Worm (Caenorhabditis elegans) whole organism, midembryonic: ENCODE measurements around the gene pkc-3.

Experiments
- T22C8.4 ChIP-seq: fragments of 200-800 bp; sonication (Bioruptor generic); IDR thresholded peaks from 2 replicates; pipeline ENCODE4 v1.3.6; 2022; ENCODE audit warnings: missing genetic modification characterization, missing compliant biosample characterization
- cog-1 ChIP-seq: sonication (generic microtip); optimal IDR thresholded peaks from 2 replicates; lab custom pipeline; 2016; ENCODE audit warnings: missing genetic modification characterization, missing compliant biosample characterization
- flt-1 ChIP-seq: fragments of 200-800 bp; sonication (Bioruptor generic); IDR thresholded peaks from 2 replicates; pipeline ENCODE4 v1.3.6; 2022; ENCODE audit warnings: missing genetic modification characterization, missing compliant biosample characterization
- klf-2 ChIP-seq: fragments of 200-800 bp; sonication (Bioruptor generic); conservative IDR thresholded peaks from 2 replicates; pipeline ENCODE4 v1.3.6; 2022; ENCODE audit warnings: missing genetic modification reagents, missing genetic modification characterization, missing compliant biosample characterization
- med-1 ChIP-seq: sonication (generic microtip); optimal IDR thresholded peaks from 2 replicates; lab custom pipeline; 2017; ENCODE audit warnings: missing genetic modification characterization, mild to moderate bottlenecking, missing compliant biosample characterization, antibody characterized with exemption, missing genetic modification reagents; ENCODE audit not compliant: insufficient read depth
- ref-1 ChIP-seq: fragments of 200-800 bp; sonication (Bioruptor generic); conservative IDR thresholded peaks from 2 replicates; pipeline ENCODE4 v1.3.6; 2022; ENCODE audit warnings: missing genetic modification reagents, missing genetic modification characterization, missing compliant biosample characterization
- tab-1 ChIP-seq: fragments of 200-800 bp; sonication (Bioruptor generic); IDR thresholded peaks from 2 replicates; pipeline ENCODE4 v1.3.6; 2022; ENCODE audit warnings: missing genetic modification characterization, missing compliant biosample characterization
- ztf-23 ChIP-seq: fragments of 200-800 bp; sonication (Bioruptor generic); IDR thresholded peaks from 2 replicates; pipeline ENCODE4 v1.3.6; 2022; ENCODE audit warnings: missing genetic modification reagents, missing genetic modification characterization, missing compliant biosample characterization
- ztf-29 ChIP-seq: fragments of 200-800 bp; sonication (Bioruptor generic); IDR thresholded peaks from 2 replicates; pipeline ENCODE4 v1.3.6; 2022; ENCODE audit warnings: missing genetic modification reagents, missing genetic modification characterization, missing compliant biosample characterization

pkc-3 gene

DNA sequence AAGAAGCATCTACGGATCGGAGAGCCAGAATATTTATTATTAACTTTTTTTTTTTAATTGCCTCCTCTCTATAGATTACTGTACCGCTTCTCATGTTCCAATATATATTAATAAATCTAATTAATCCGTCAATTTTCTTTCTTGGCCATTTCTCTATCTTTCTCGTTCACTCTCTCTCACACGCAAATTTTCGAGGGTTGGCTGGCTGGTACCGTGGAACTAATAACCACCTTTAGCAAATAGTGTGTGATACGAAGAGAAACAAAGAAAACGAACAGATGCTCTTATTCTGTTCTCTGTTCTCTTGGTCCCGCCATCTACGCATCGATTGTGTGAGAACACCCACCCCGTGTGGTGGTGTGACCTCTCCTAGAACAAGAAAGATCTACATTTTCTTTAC lies 38.5 kb downstream of the pkc-3 start:
- TF ChIP-seq klf-2 (GFP tag; lab: Robert Waterston, UW) (no peak), flt-1 (GFP tag; lab: Robert Waterston, UW) (0 out of 2 replicates have a peak, but pooled peaks have one; percentile 36), ztf-23 (no peak), tab-1 (GFP tag; lab: Robert Waterston, UW) (no peak), med-1 (GFP tag; lab: Kevin White, UChicago) (no peak)

DNA sequence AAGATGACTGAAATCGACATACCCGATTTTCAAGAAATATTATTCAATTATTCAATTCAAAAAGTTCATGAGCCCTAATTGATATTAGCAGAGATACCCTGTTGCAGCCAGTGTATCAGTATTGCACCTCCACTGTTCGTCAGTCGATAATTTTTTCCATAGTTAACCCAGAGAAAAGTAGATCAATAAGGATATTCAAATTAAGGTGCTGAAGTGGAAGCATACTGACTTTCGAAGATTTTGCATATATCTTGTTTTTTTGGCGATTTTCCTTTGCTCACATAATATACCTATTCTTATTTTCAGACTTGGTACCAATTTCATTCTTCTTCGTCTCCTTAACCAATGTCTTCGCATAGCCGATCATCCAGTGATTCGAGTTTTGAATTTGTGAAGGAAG lies 39.1 kb downstream of the pkc-3 start, which contains the start of gene EEED8.15:
EEED8.15 (plus strand) TSS at position 301 of the 400 bp plus-strand sequence.
- no peak for TF ChIP-seq cog-1 (tag; lab: Kevin White, UChicago)
- no peak for TF ChIP-seq ztf-29 (GFP tag; lab: Robert Waterston, UW)
- TF ChIP-seq T22C8.4 (GFP tag; lab: Robert Waterston, UW), result no peak
- no peak for TF ChIP-seq flt-1 (GFP tag; lab: Robert Waterston, UW)
- TF ChIP-seq med-1 (GFP tag; lab: Kevin White, UChicago), result no peak

DNA sequence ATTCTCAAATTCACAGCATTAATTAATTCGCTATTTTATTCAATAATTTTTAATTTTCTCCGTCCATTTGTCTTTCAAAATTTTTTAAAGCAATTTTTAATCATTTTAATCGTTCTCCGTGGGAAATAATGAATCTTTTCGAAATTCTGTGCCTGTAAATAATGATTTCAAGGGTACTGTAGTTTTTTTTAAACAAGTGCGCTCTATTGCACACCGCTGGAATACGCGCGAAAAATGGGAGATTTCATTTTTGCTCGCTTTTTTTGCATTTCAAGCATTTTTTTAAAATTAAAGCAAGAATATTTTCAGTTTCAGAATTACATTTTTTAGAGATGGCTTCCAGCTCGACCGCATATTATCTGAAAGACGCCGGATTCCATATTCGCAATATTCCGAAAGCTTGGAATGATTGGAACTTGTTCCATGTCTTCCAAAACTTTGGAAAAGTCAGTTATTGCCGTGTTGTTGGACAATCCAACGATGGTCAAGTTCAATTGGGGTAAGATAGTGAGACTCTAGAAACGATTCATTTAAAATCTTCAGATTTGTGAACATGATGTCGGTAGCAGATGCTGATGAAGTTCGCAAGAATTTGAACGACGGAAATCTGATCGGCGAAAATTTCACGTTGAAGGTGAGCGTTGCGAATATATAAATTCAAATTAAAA lies 41.3 kb downstream of the pkc-3 start, which contains the start of gene tofu-6:
tofu-6 (plus strand) TSS at position 302 of the 668 bp plus-strand sequence.
- TF ChIP-seq flt-1 (GFP tag; lab: Robert Waterston, UW) (no peak), ztf-23 (no peak), tab-1 (GFP tag; lab: Robert Waterston, UW) (no peak), cog-1 (tag; lab: Kevin White, UChicago) (no peak), T22C8.4 (GFP tag; lab: Robert Waterston, UW) (no peak), ztf-29 (GFP tag; lab: Robert Waterston, UW) (no peak), med-1 (GFP tag; lab: Kevin White, UChicago) (no peak), klf-2 (GFP tag; lab: Robert Waterston, UW) (no peak), ref-1 (no peak)

DNA sequence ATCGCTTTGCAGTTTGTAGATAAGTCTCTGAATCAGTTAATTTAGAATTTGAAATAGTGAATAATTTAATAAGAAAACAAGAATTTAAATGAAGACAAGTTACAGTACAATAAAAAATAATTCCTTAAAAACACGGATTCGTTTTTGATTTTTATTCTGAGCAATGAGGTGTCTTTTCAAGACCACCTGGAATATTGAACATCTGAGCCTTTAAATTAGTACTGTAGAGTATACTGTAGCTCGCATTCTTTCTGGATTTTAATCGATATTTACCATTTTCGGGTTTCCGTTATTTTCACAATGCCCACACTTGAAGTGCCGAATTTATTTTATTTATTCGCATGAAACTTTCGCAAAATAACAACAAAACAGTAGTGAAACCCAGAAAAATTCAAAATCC lies 44.0 kb downstream of the pkc-3 start, which contains the start of gene F07F6.7:
F07F6.7 (minus strand) TSS at position 27 of the 400 bp plus-strand sequence.
- TF ChIP-seq med-1 (GFP tag; lab: Kevin White, UChicago) (no peak), ref-1 (no peak), klf-2 (GFP tag; lab: Robert Waterston, UW) (no peak), T22C8.4 (GFP tag; lab: Robert Waterston, UW) (no peak), flt-1 (GFP tag; lab: Robert Waterston, UW) (no peak; the same call in 1 of the 2 replicates), tab-1 (GFP tag; lab: Robert Waterston, UW) (no peak), cog-1 (tag; lab: Kevin White, UChicago) (no peak), ztf-23 (no peak), ztf-29 (GFP tag; lab: Robert Waterston, UW) (no peak)

DNA sequence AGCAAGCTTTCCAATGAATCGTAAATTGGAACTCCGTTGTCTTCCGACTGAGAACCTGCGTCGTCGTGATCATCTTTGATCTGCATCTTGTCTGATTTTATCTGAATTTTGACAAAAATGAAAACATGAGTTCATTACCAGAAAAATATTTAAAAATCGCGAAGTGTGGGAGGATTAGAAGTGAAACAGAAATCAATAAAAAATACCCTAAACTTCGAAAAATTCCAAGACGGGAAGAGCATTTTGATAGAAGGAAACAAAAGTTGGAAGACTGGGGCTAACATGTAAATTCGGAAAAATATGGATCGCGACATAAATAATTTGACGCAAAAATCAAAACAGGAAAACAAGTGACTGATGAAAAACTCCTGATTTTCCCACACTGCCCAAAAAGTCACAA lies 45.8 kb downstream of the pkc-3 start, which contains the start of gene F07F6.8:
F07F6.8 (minus strand) TSS at position 101 of the 400 bp plus-strand sequence.
- TF ChIP-seq T22C8.4 (GFP tag; lab: Robert Waterston, UW) (no peak), klf-2 (GFP tag; lab: Robert Waterston, UW) (no peak), med-1 (GFP tag; lab: Kevin White, UChicago) (no peak), flt-1 (GFP tag; lab: Robert Waterston, UW) (no peak), ref-1 (no peak), tab-1 (GFP tag; lab: Robert Waterston, UW) (no peak), ztf-29 (GFP tag; lab: Robert Waterston, UW) (no peak), ztf-23 (no peak), cog-1 (tag; lab: Kevin White, UChicago) (no peak)

DNA sequence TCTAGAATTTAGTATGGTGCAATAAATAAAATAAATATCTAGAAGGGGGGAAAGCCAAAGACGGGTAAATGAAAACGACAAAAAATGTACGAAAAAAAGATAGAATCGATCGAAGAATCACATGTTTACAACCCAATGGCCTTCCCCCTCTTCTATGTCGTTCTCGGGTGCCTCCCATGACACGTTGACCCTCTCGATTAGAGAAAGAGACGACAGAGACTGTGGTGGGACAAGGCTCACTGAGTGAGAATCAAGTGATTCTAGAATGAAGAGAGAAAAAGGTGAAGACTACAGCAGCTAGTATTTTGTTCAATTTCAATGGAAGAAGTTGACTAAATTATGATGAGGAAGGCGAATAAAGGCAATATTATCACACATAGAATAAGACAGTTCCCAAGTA lies 46.2 kb downstream of the pkc-3 start:
- TF ChIP-seq klf-2 (GFP tag; lab: Robert Waterston, UW) (no peak), ztf-29 (GFP tag; lab: Robert Waterston, UW) (no peak), tab-1 (GFP tag; lab: Robert Waterston, UW) (no peak), flt-1 (GFP tag; lab: Robert Waterston, UW) (no peak), cog-1 (tag; lab: Kevin White, UChicago) (peak; percentile 17), ztf-23 (0 out of 2 replicates have a peak, but pooled peaks have one; percentile 54), ref-1 (no peak)

DNA sequence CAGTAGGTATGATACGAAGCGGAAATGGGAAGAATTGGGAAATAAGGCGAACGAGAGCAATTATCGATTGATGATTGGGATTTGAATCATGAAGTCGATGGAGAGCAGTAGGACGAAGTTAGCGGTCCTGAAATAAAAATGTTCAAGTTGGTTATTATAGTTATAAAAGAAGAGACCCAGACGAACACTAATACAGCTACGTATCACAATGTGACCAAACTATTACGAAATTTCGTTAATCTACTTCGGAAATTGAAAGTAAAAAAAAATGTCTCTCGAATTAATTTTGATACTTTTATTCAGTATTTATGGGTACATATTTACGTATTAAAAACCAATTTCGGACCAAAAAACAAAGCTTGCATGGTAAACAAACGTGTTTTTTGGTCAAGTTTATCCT lies 46.6 kb downstream of the pkc-3 start:
- TF ChIP-seq ztf-23, result no peak
- no peak for TF ChIP-seq T22C8.4 (GFP tag; lab: Robert Waterston, UW)
- no peak for TF ChIP-seq cog-1 (tag; lab: Kevin White, UChicago)
- no peak for TF ChIP-seq klf-2 (GFP tag; lab: Robert Waterston, UW)
- TF ChIP-seq tab-1 (GFP tag; lab: Robert Waterston, UW), result no peak
- TF ChIP-seq med-1 (GFP tag; lab: Kevin White, UChicago), result no peak
- no peak for TF ChIP-seq flt-1 (GFP tag; lab: Robert Waterston, UW)
- no peak for TF ChIP-seq ztf-29 (GFP tag; lab: Robert Waterston, UW)
- no peak for TF ChIP-seq ref-1

DNA sequence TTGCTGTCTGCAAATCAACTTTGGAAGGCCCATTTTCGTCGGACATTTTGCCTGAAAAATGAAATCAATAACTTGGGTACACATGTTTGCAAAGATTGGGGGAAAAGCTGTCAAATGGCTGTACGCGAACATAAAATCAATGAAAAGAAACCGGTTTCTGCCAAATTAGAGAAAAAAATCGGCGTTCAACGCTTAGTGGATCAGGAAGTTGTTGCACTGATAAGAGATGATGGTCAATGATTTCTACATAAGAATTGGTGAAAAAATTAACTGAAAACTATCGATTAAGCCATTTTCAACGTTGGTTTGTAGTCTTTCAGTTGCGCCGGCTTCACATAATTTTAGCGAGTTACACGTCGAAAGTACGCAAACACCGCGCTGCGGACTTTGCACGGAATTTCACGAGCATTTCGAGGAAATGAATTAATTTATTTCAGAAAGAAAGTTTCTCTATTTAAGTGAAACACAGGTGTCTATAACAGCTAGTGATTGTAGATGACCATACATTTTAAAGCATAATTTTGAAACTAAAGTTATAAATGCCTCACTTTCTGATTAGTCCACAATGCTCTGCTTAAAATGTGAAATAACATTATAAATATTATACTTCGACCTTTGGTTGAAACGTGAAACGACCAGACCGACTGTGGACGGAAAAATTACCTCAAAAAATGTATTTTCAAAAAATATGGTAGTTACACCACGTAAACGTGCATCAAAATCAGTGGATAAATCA lies 49.9 kb downstream of the pkc-3 start, which contains the start of the genes F07F6.4 and F07F6.2:
F07F6.4 (minus strand) TSS at position 51 of the 736 bp plus-strand sequence.
F07F6.2 (plus strand) TSS at position 686 of the 736 bp plus-strand sequence.
- TF ChIP-seq med-1 (GFP tag; lab: Kevin White, UChicago) (no peak), tab-1 (GFP tag; lab: Robert Waterston, UW) (no peak), ztf-29 (GFP tag; lab: Robert Waterston, UW) (no peak), ref-1 (no peak), klf-2 (GFP tag; lab: Robert Waterston, UW) (no peak), T22C8.4 (GFP tag; lab: Robert Waterston, UW) (no peak), flt-1 (GFP tag; lab: Robert Waterston, UW) (no peak), cog-1 (tag; lab: Kevin White, UChicago) (no peak), ztf-23 (no peak)
